Fruit fly (Drosophila melanogaster): ENCODE results near the gene CG14043.

DNA sequence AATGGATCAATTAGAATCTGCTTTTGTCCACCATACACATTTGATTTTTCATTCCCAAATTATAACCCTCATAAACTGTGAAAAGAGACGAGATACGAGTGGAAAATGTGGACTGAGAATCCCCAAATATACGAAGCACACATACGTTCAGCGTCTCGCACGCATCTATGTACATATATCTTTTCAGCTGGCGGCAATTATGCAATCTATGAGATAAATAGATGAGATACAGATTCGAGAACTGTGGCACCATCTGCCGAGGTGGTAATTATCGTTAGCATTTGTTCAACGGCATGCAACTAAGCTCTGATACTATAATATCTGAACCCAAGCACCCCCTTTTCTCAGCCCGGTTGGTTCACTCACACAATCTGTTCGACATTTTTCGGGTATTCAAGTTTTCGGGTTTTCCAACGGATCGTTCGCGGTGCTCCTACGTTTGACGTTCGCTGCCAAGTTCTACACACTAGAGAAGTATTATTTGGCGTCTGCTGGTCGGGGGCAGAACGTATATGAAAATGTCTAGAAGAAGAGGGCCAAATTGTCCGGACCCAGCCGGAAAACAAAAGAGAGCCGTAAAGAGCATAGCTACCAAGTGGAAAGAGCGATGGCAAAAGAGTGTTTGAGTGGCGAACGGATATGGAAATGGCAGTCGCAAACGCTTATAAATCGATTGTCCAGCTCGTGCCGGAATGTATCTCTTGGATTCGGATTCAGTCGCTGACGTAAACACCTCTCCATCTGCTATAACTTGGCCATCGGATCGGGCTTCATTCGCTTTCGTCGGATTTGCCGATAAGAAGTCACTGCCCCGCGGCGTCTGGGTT lies 23.7 kb downstream of the CG14043 start:
- no peak for TF ChIP-seq Mio (GFP tag; optimal IDR thresholded peaks at IDR 0.05)
- TF ChIP-seq Dfd (GFP tag; optimal IDR thresholded peaks at IDR 0.05): no peak
- TF ChIP-seq usp (GFP tag; optimal IDR thresholded peaks at IDR 0.05): no peak
- no peak for TF ChIP-seq dsf (GFP tag; optimal IDR thresholded peaks at IDR 0.05; ENCODE audit: borderline replicate concordance)
- TF ChIP-seq OdsH (GFP tag; optimal IDR thresholded peaks at IDR 0.05): no peak
- no peak for TF ChIP-seq CG9705 (GFP tag; optimal IDR thresholded peaks at IDR 0.05)
- no peak for TF ChIP-seq fru (GFP tag; optimal IDR thresholded peaks at IDR 0.05)
- no peak for TF ChIP-seq tai (GFP tag; optimal IDR thresholded peaks at IDR 0.05)
- TF ChIP-seq Hr78 (GFP tag; optimal IDR thresholded peaks at IDR 0.05): no peak
- no peak for TF ChIP-seq Myc (optimal IDR thresholded peaks at IDR 0.05)
- no peak for TF ChIP-seq foxo (GFP tag; optimal IDR thresholded peaks at IDR 0.05)
